Fruit fly (Drosophila melanogaster) whole organism, embryonic: ENCODE measurements around the gene Hacd2.

Experiments
- Bteb2 ChIP-seq: fragments of 200-800 bp; sonication (Bioruptor generic); optimal IDR thresholded peaks from 2 replicates; lab custom pipeline; 2016; ENCODE audit warnings: missing biosample characterization, missing genetic modification characterization
- CG10321 ChIP-seq: fragments of 200-800 bp; sonication (Bioruptor generic); IDR thresholded peaks from 2 replicates; pipeline ENCODE4 v1.3.6; 2022; ENCODE audit warnings: missing biosample characterization, missing genetic modification characterization
- CG10543 ChIP-seq: fragments of 200-800 bp; sonication (Bioruptor generic); optimal IDR thresholded peaks from 3 replicates; lab custom pipeline; 2017; ENCODE audit warnings: missing biosample characterization, mild to moderate bottlenecking, missing genetic modification characterization, moderate library complexity
- CG11456 ChIP-seq: fragments of 200-800 bp; sonication (Bioruptor generic); IDR thresholded peaks from 3 replicates; pipeline ENCODE4 v1.3.6; 2022; ENCODE audit warnings: missing biosample characterization, missing genetic modification characterization
- CG11504 ChIP-seq: fragments of 200-800 bp; sonication (Bioruptor generic); optimal IDR thresholded peaks from 3 replicates; lab custom pipeline; 2019; ENCODE audit warnings: missing biosample characterization, mild to moderate bottlenecking, missing genetic modification characterization, moderate library complexity
- CG11560 ChIP-seq: fragments of 200-800 bp; sonication (Bioruptor generic); IDR thresholded peaks from 3 replicates; pipeline ENCODE4 v1.3.6; 2022; ENCODE audit warnings: missing biosample characterization, missing genetic modification characterization
- CG11695 ChIP-seq: fragments of 200-800 bp; sonication (Bioruptor generic); IDR thresholded peaks from 3 replicates; pipeline ENCODE4 v1.3.6; 2022; ENCODE audit warnings: missing biosample characterization, missing genetic modification characterization
- CG11723 ChIP-seq: fragments of 200-800 bp; sonication (Bioruptor generic); optimal IDR thresholded peaks from 2 replicates; lab custom pipeline; 2017; ENCODE audit warnings: missing biosample characterization, mild to moderate bottlenecking, missing genetic modification characterization
- CG12236 ChIP-seq: fragments of 200-800 bp; sonication (Bioruptor generic); optimal IDR thresholded peaks from 2 replicates; lab custom pipeline; 2016; ENCODE audit warnings: missing biosample characterization, missing genetic modification characterization
- CG12299 ChIP-seq: fragments of 200-800 bp; sonication (Bioruptor generic); optimal IDR thresholded peaks from 2 replicates; lab custom pipeline; 2018; ENCODE audit warnings: missing biosample characterization, mild to moderate bottlenecking, missing genetic modification characterization
- CG14050 ChIP-seq: fragments of 200-800 bp; sonication (Bioruptor generic); IDR thresholded peaks from 3 replicates; pipeline ENCODE4 v1.3.6; 2022; ENCODE audit warnings: missing biosample characterization, missing genetic modification characterization
- CG14710 ChIP-seq: fragments of 200-800 bp; sonication (Bioruptor generic); optimal IDR thresholded peaks from 3 replicates; lab custom pipeline; 2019; ENCODE audit warnings: missing biosample characterization, mild to moderate bottlenecking, missing genetic modification characterization, moderate library complexity
- CG14860 ChIP-seq: fragments of 200-800 bp; sonication (Bioruptor generic); IDR thresholded peaks from 3 replicates; pipeline ENCODE4 v1.3.6; 2022; ENCODE audit warnings: missing biosample characterization, missing genetic modification characterization; ENCODE audit not compliant: partially characterized antibody
- CG15073 ChIP-seq: fragments of 200-800 bp; sonication (Bioruptor generic); optimal IDR thresholded peaks from 2 replicates; lab custom pipeline; 2016; ENCODE audit warnings: missing biosample characterization, missing genetic modification characterization
- CG16863 ChIP-seq: fragments of 200-800 bp; sonication (Bioruptor generic); optimal IDR thresholded peaks from 3 replicates; lab custom pipeline; 2016; ENCODE audit warnings: missing biosample characterization, missing genetic modification characterization
- CG17359 ChIP-seq: fragments of 200-800 bp; sonication (Bioruptor generic); optimal IDR thresholded peaks from 3 replicates; lab custom pipeline; 2018; ENCODE audit warnings: missing biosample characterization, mild to moderate bottlenecking, missing genetic modification characterization, moderate library complexity
- CG34376 ChIP-seq: fragments of 200-800 bp; sonication (Bioruptor generic); optimal IDR thresholded peaks from 2 replicates; lab custom pipeline; 2018; ENCODE audit warnings: missing biosample characterization, mild to moderate bottlenecking, missing genetic modification characterization
- CG3847 ChIP-seq: fragments of 200-800 bp; sonication (Bioruptor generic); IDR thresholded peaks from 2 replicates; pipeline ENCODE4 v1.3.6; 2022; ENCODE audit warnings: missing biosample characterization, missing genetic modification characterization
- CG42726 ChIP-seq: fragments of 200-800 bp; sonication (Bioruptor generic); IDR thresholded peaks from 2 replicates; pipeline ENCODE4 v1.3.6; 2022; ENCODE audit warnings: missing biosample characterization, missing genetic modification characterization; ENCODE audit not compliant: partially characterized antibody
- CG4328 ChIP-seq: fragments of 200-800 bp; sonication (Bioruptor generic); optimal IDR thresholded peaks from 3 replicates; lab custom pipeline; 2017; ENCODE audit warnings: missing biosample characterization, missing genetic modification reagents, missing genetic modification characterization
- CG5180 ChIP-seq: fragments of 200-800 bp; sonication (Bioruptor generic); optimal IDR thresholded peaks from 3 replicates; lab custom pipeline; 2017; ENCODE audit warnings: missing biosample characterization, missing genetic modification characterization, mild to moderate bottlenecking, moderate library complexity, missing genetic modification reagents
- CG5953 ChIP-seq: fragments of 200-800 bp; sonication (Bioruptor generic); IDR thresholded peaks from 2 replicates; pipeline ENCODE4 v1.3.6; 2022; ENCODE audit warnings: missing biosample characterization, missing genetic modification characterization
- CG6689 ChIP-seq: fragments of 200-800 bp; sonication (Bioruptor generic); IDR thresholded peaks from 2 replicates; pipeline ENCODE4 v1.3.6; 2022; ENCODE audit warnings: missing biosample characterization, missing genetic modification characterization
- CG7372 ChIP-seq: fragments of 200-800 bp; sonication (Bioruptor generic); IDR thresholded peaks from 2 replicates; pipeline ENCODE4 v1.3.6; 2022; ENCODE audit warnings: missing biosample characterization, missing genetic modification characterization
- CG8359 ChIP-seq: fragments of 200-800 bp; sonication (Bioruptor generic); optimal IDR thresholded peaks from 2 replicates; lab custom pipeline; 2017; ENCODE audit warnings: missing biosample characterization, mild to moderate bottlenecking, missing genetic modification characterization, borderline replicate concordance
- CG9609 ChIP-seq: fragments of 200-800 bp; sonication (Bioruptor generic); optimal IDR thresholded peaks from 3 replicates; lab custom pipeline; 2016; ENCODE audit warnings: missing biosample characterization, missing genetic modification characterization
- Dad ChIP-seq: fragments of 200-800 bp; sonication (Bioruptor generic); optimal IDR thresholded peaks from 3 replicates; lab custom pipeline; 2016; ENCODE audit warnings: missing biosample characterization, missing genetic modification characterization
- Fer3 ChIP-seq: fragments of 200-800 bp; sonication (Bioruptor generic); optimal IDR thresholded peaks from 2 replicates; lab custom pipeline; 2018; ENCODE audit warnings: missing biosample characterization, mild to moderate bottlenecking, missing genetic modification characterization, moderate library complexity
- HmgZ ChIP-seq: fragments of 200-800 bp; sonication (Bioruptor generic); optimal IDR thresholded peaks from 2 replicates; lab custom pipeline; 2018; ENCODE audit warnings: missing biosample characterization, mild to moderate bottlenecking, missing genetic modification characterization
- Hr51 ChIP-seq, 2 experiments: fragments of 200-800 bp; sonication (Bioruptor generic); optimal IDR thresholded peaks; 2 replicates in 1 of 2; 3 replicates in 1 of 2; lab custom pipeline; 2016 to 2018; ENCODE audit warnings: missing biosample characterization in 2 of 2, missing genetic modification characterization in 2 of 2, mild to moderate bottlenecking in 1 of 2, moderate library complexity in 1 of 2
- MBD-R2 ChIP-seq: fragments of 200-800 bp; sonication (Bioruptor generic); IDR thresholded peaks from 2 replicates; pipeline ENCODE4 v1.3.6; 2022; ENCODE audit warnings: missing biosample characterization, missing genetic modification characterization
- Nf-YB ChIP-seq: fragments of 200-800 bp; sonication (Bioruptor generic); optimal IDR thresholded peaks from 3 replicates; lab custom pipeline; 2019; ENCODE audit warnings: missing biosample characterization, mild to moderate bottlenecking, missing genetic modification characterization, moderate library complexity
- NfI ChIP-seq: fragments of 200-800 bp; sonication (Bioruptor generic); optimal IDR thresholded peaks from 3 replicates; lab custom pipeline; 2018; ENCODE audit warnings: missing biosample characterization, mild to moderate bottlenecking, missing genetic modification characterization, moderate library complexity
- Ravus ChIP-seq: fragments of 200-800 bp; sonication (Bioruptor generic); IDR thresholded peaks from 2 replicates; pipeline ENCODE4 v1.3.6; 2022; ENCODE audit warnings: missing biosample characterization, missing genetic modification characterization
- Sox102F ChIP-seq: fragments of 200-800 bp; sonication (Bioruptor generic); optimal IDR thresholded peaks from 2 replicates; lab custom pipeline; 2018; ENCODE audit warnings: missing biosample characterization, mild to moderate bottlenecking, missing genetic modification characterization, moderate library complexity
- btn ChIP-seq: fragments of 200-800 bp; sonication (Bioruptor generic); optimal IDR thresholded peaks from 2 replicates; lab custom pipeline; 2016; ENCODE audit warnings: missing biosample characterization, missing genetic modification characterization
- chn ChIP-seq: fragments of 200-800 bp; sonication (Bioruptor generic); optimal IDR thresholded peaks from 2 replicates; lab custom pipeline; 2016; ENCODE audit warnings: missing biosample characterization, missing genetic modification characterization
- crp ChIP-seq, 2 experiments: fragments of 200-800 bp; sonication (Bioruptor generic); optimal IDR thresholded peaks; 2 replicates in 1 of 2; 3 replicates in 1 of 2; lab custom pipeline; 2017; ENCODE audit warnings: missing biosample characterization in 2 of 2, missing genetic modification characterization in 2 of 2, mild to moderate bottlenecking in 1 of 2, moderate library complexity in 1 of 2
- disco-r ChIP-seq: fragments of 200-800 bp; sonication (Bioruptor generic); optimal IDR thresholded peaks from 2 replicates; lab custom pipeline; 2016; ENCODE audit warnings: missing biosample characterization, missing genetic modification characterization
- ftz-f1 ChIP-seq: fragments of 200-800 bp; sonication (Bioruptor generic); optimal IDR thresholded peaks from 2 replicates; lab custom pipeline; 2016; ENCODE audit warnings: missing biosample characterization, missing genetic modification characterization
- gsb ChIP-seq: fragments of 200-800 bp; sonication (Bioruptor generic); IDR thresholded peaks from 2 replicates; pipeline ENCODE4 v1.3.6; 2022; ENCODE audit warnings: missing biosample characterization, missing genetic modification characterization
- lmd ChIP-seq: fragments of 200-800 bp; sonication (Bioruptor generic); IDR thresholded peaks from 2 replicates; pipeline ENCODE4 v1.3.6; 2022; ENCODE audit warnings: missing biosample characterization, missing genetic modification characterization
- mam ChIP-seq: fragments of 200-800 bp; sonication (Bioruptor generic); optimal IDR thresholded peaks from 3 replicates; lab custom pipeline; 2016; ENCODE audit warnings: missing biosample characterization, missing genetic modification characterization
- oc ChIP-seq: fragments of 200-800 bp; sonication (Bioruptor generic); optimal IDR thresholded peaks from 2 replicates; lab custom pipeline; 2018; ENCODE audit warnings: missing biosample characterization, mild to moderate bottlenecking, missing genetic modification characterization, moderate library complexity
- peb ChIP-seq: fragments of 200-800 bp; sonication (Bioruptor generic); IDR thresholded peaks from 2 replicates; pipeline ENCODE4 v1.3.6; 2022; ENCODE audit warnings: missing biosample characterization, missing genetic modification characterization
- pnt ChIP-seq: fragments of 200-800 bp; sonication (Bioruptor generic); optimal IDR thresholded peaks from 3 replicates; lab custom pipeline; 2016; ENCODE audit warnings: missing biosample characterization, missing genetic modification characterization
- row ChIP-seq: fragments of 200-800 bp; sonication (Bioruptor generic); IDR thresholded peaks from 3 replicates; pipeline ENCODE4 v1.3.6; 2022; ENCODE audit warnings: missing biosample characterization, missing genetic modification characterization
- sens ChIP-seq: fragments of 200-800 bp; sonication (Bioruptor generic); peaks from one replicate; lab custom pipeline; 2016; ENCODE audit warnings: missing biosample characterization, missing genetic modification characterization
- sisA ChIP-seq: fragments of 200-800 bp; sonication (Bioruptor generic); IDR thresholded peaks from 2 replicates; pipeline ENCODE4 v1.3.6; 2022; ENCODE audit warnings: missing biosample characterization, missing genetic modification characterization

Hacd2 gene

dm6 chr2L:13445249-13445846, at the start of gene Hacd2 (continued):
- TF ChIP-seq CG42726 (GFP tag; lab: Robert Waterston, UW) (no peak; the same call in 1 of the 2 replicates), oc (tag; lab: Kevin White, UChicago) (no peak), peb (no peak), CG15073 (GFP tag; lab: Kevin White, UChicago) (no peak), CG34376 (GFP tag; lab: Kevin White, UChicago) (no peak), sens (GFP tag; lab: Kevin White, UChicago) (peak; percentile 88), ftz-f1 (GFP tag; lab: Kevin White, UChicago) (peak; percentile 36), CG5953 (GFP tag; lab: Robert Waterston, UW) (no peak), btn (GFP tag; lab: Kevin White, UChicago) (no peak), CG14860 (0 out of 3 replicates have a peak, but pooled peaks have one; percentile 11), CG11695 (GFP tag; lab: Robert Waterston, UW) (peak; percentile 50; the same call in 1 of the 3 replicates), CG9609 (GFP tag; lab: Kevin White, UChicago) (peak; percentile 11), CG16863 (GFP tag; lab: Kevin White, UChicago) (no peak), Fer3 (tag; lab: Kevin White, UChicago) (no peak), CG11560 (tag; lab: Robert Waterston, UW) (no peak), lmd (no peak; the same call in 1 of the 2 replicates), crp (GFP tag; optimal IDR thresholded peaks at IDR 0.05; lab: Kevin White, UChicago) (no peak), CG7372 (GFP tag; lab: Robert Waterston, UW) (no peak), CG17359 (tag; lab: Kevin White, UChicago) (no peak), NfI (peak; percentile 19), CG11504 (no peak), Nf-YB (no peak), HmgZ (tag; lab: Kevin White, UChicago) (peak; percentile 79), MBD-R2 (GFP tag; lab: Robert Waterston, UW) (peak; percentile 94), Bteb2 (GFP tag; lab: Kevin White, UChicago) (peak; percentile 27), CG4328 (GFP tag; lab: Kevin White, UChicago) (no peak), CG8359 (GFP tag; lab: Kevin White, UChicago) (no peak), row (GFP tag; lab: Robert Waterston, UW) (0 out of 3 replicates have a peak, but pooled peaks have one; percentile 13), Hr51 (GFP tag; optimal IDR thresholded peaks at IDR 0.05; lab: Kevin White, UChicago) (peak; percentile 26 to 68), pnt (no peak), CG10321 (no peak), CG12236 (GFP tag; lab: Kevin White, UChicago) (no peak), CG14050 (no peak), Sox102F (GFP tag; lab: Kevin White, UChicago) (no peak), chn (GFP tag; lab: Kevin White, UChicago) (peak; percentile 27), Dad (GFP tag; lab: Kevin White, UChicago) (peak; percentile 65), gsb (GFP tag; lab: Robert Waterston, UW) (no peak), mam (GFP tag; lab: Kevin White, UChicago) (peak; percentile 41), disco-r (GFP tag; lab: Kevin White, UChicago) (no peak), CG12299 (tag; lab: Kevin White, UChicago) (no peak), CG10543 (GFP tag; lab: Kevin White, UChicago) (no peak), CG3847 (GFP tag; lab: Robert Waterston, UW) (peak; percentile 71), CG5180 (no peak), CG11723 (no peak), sisA (GFP tag; lab: Robert Waterston, UW) (no peak), CG6689 (GFP tag; lab: Robert Waterston, UW) (no peak), CG11456 (GFP tag; lab: Robert Waterston, UW) (peak; percentile 51; the same call in 1 of the 3 replicates), CG14710 (tag; lab: Kevin White, UChicago) (no peak), Ravus (no peak)
